Worm (Caenorhabditis elegans): ENCODE measurements around the gene H32C10.1.

The H32C10.1 gene

DNA sequence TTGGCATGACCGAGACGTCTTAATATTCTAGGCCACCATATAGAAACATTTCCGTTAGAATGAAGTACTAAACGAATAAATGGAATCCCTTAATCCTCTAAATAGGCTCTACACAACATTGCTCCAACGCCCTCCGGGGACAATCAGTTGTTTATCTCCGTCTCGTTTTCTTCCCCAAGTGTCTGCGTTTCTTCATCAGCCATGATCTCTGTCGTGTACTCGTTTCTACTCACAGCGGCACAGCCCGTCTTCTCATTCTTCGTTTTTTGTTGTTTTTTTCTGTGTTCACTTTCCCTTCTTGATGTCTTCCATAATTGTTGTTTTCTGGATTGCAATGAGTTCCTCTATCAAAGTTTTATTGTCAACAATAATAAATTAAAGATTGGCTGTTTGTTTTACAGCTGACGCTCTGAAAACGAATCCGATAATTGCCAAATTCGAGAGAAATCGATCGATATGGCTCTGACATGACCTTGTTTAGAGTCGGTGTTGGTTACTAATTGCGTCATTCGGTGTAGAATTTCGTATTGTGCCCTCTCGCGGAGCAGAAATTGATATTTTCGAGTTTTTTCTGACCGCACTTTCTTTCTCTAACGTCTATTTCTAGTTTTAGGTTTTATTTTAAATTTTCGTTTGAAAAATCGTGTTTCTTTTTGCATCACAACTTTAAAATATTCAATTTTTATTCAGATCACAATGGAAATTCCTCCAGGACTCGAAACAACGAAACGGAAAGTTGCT is 7.3 kb downstream of the H32C10.1 start, which contains the start of gene pfkb-1.2 (continued):
- TF ChIP-seq attf-4 (tag; optimal IDR thresholded peaks at IDR 0.05): no peak

ce11 chrIV:5944172-5944571 is 10.0 kb downstream of the H32C10.1 start:
- TF ChIP-seq duxl-1 (tag; optimal IDR thresholded peaks at IDR 0.05; ENCODE audit: poor library complexity) (no peak), hif-1 (tag; optimal IDR thresholded peaks at IDR 0.05) (no peak), unc-62 (GFP tag; optimal IDR thresholded peaks at IDR 0.05 in 1 of 2) (peak in 1 of 2 experiments; percentile 90), unc-62 (tag; optimal IDR thresholded peaks at IDR 0.05) (no peak), F10B5.3 (tag; optimal IDR thresholded peaks at IDR 0.05) (no peak), ctbp-1 (GFP tag; IDR thresholded peaks at IDR 0.05) (no peak), aha-1 (tag) (peak; percentile 96)

DNA sequence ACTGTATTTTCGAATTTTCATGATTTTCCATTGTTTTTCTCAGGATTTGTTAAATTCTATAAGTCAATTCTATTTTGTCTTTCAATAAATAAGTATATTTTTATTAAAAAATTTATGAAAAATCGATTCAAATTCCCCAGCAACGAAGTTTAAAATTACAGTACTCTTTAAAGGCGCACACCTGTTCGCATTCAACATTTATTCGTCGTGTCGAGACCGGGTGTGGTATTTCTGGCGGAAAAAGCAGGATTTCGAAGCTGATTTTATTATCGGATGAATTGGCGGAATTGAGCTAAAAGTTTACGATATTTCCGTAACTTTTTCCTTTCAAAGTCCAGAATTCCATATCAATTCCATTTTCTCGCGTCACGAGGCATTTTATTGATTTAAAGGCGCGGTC is 11.3 kb downstream of the H32C10.1 start:
- TF ChIP-seq snpc-1.2 (GFP tag; IDR thresholded peaks at IDR 0.05) (peak; percentile 55; the same call in 1 of the 2 replicates), lsy-2 (tag; optimal IDR thresholded peaks at IDR 0.05) (no peak)

DNA sequence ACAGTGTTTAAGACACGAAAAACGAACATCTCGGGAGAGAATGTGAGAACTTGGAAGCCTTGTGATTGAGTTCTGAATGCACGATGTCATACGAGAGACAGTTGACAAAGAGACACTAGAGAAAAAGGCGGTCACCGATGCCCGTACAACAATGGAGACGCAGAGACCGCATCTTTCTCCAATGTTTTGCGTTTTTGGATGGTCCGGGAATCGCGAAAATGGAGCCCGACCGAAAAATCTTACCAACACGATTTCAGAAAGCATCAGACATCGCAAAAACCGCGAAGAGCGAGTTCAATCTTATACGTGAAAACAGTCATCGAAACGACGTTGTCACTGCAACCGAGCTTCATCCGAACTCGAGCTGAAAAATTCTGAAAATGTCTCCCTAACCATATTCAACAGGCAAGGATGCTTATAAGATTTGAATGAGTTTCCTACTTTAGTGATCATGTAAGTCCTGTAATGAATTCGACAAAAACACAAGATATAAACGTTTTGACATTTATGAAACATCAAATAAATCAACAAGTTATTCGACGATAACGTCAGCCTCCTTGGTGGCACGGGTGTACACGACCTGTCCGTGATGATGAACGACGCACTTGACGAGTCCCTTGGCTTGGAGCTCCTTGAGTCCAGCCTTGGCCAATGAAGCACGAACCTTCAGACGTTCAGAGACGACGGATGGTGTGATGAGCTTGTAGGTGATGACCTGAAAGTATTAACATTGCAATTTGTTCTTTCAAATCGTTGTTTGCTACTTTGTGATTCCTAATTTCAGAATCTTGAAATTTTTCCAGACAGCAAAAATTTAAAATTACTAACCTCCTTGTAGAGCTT is 12.7 kb downstream of the H32C10.1 start, which contains the start of gene inx-7:
inx-7 (minus strand) TSS at position 37 of the 843 bp plus-strand sequence.
- TF ChIP-seq aly-2 (tag; optimal IDR thresholded peaks at IDR 0.05): peak; percentile 26
- TF ChIP-seq duxl-1 (tag; optimal IDR thresholded peaks at IDR 0.05; ENCODE audit: poor library complexity): peak; percentile 47
- TF ChIP-seq madf-9 (GFP tag; conservative IDR thresholded peaks at IDR 0.05): no peak
- TF ChIP-seq F26F4.8 (GFP tag; conservative IDR thresholded peaks at IDR 0.05): 0 out of 2 replicates have a peak, but pooled peaks have one; percentile 48
- TF ChIP-seq snpc-4 (tag; optimal IDR thresholded peaks at IDR 0.05): no peak
- TF ChIP-seq F10B5.3 (tag; optimal IDR thresholded peaks at IDR 0.05): no peak
- TF ChIP-seq egl-27 (tag; optimal IDR thresholded peaks at IDR 0.05): no peak
- no peak for TF ChIP-seq lin-15B (tag; optimal IDR thresholded peaks at IDR 0.05)
- 0 out of 2 replicates have a peak, but pooled peaks have one; percentile 63 for TF ChIP-seq dmd-8 (GFP tag; IDR thresholded peaks at IDR 0.05)
- no peak for TF ChIP-seq hif-1 (tag; optimal IDR thresholded peaks at IDR 0.05)
- no peak for TF ChIP-seq lin-13 (GFP tag; optimal IDR thresholded peaks at IDR 0.05)
- TF ChIP-seq unc-62 (GFP tag; optimal IDR thresholded peaks at IDR 0.05 in 1 of 2): peak in 1 of 2 experiments; percentile 83
- no peak for TF ChIP-seq unc-62 (tag; optimal IDR thresholded peaks at IDR 0.05)
- TF ChIP-seq F44E2.7 (GFP tag; IDR thresholded peaks at IDR 0.05): 0 out of 2 replicates have a peak, but pooled peaks have one; percentile 2
- peak; percentile 59 for TF ChIP-seq lin-38 (GFP tag; IDR thresholded peaks at IDR 0.05)
- no peak for TF ChIP-seq ceh-32 (tag; optimal IDR thresholded peaks at IDR 0.05; ENCODE audit: poor library complexity)
- peak; percentile 18; the same call in 1 of the 2 replicates for TF ChIP-seq dmd-6 (GFP tag; IDR thresholded peaks at IDR 0.05)
- TF ChIP-seq Y48G9A.11 (GFP tag; IDR thresholded peaks at IDR 0.05): peak; percentile 70
- no peak for TF ChIP-seq nhr-102 (tag; optimal IDR thresholded peaks at IDR 0.05)
- TF ChIP-seq hlh-30 (tag; optimal IDR thresholded peaks at IDR 0.05; ENCODE audit: insufficient read depth): peak; percentile 84
- peak; percentile 80 for TF ChIP-seq F49E8.2 (tag; optimal IDR thresholded peaks at IDR 0.05; ENCODE audit: borderline replicate concordance)
- TF ChIP-seq saeg-2 (GFP tag; IDR thresholded peaks at IDR 0.05): no peak
- peak; percentile 97 for TF ChIP-seq snpc-1.2 (GFP tag; IDR thresholded peaks at IDR 0.05)
- peak; percentile 26 for TF ChIP-seq mes-2 (tag; optimal IDR thresholded peaks at IDR 0.05; ENCODE audit: poor library complexity, severe bottlenecking)
- peak; percentile 69; the same call in 1 of the 2 replicates for TF ChIP-seq lin-1 (GFP tag; IDR thresholded peaks at IDR 0.05)
- TF ChIP-seq nhr-25 (tag; optimal IDR thresholded peaks at IDR 0.05; ENCODE audit: borderline replicate concordance, insufficient read depth): no peak
- TF ChIP-seq T26A8.4 (GFP tag; IDR thresholded peaks at IDR 0.05): peak; percentile 37
- TF ChIP-seq lsy-2 (tag; optimal IDR thresholded peaks at IDR 0.05): peak in 1 of 2 experiments; percentile 54
- no peak for TF ChIP-seq nhr-76 (tag; optimal IDR thresholded peaks at IDR 0.05)
- TF ChIP-seq zfp-2 (tag; optimal IDR thresholded peaks at IDR 0.05): no peak
- peak; percentile 70 for TF ChIP-seq unc-130 (GFP tag; optimal IDR thresholded peaks at IDR 0.05)
- TF ChIP-seq Y105C5A.15 (GFP tag; IDR thresholded peaks at IDR 0.05): 0 out of 2 replicates have a peak, but pooled peaks have one; percentile 42
- no peak for TF ChIP-seq jun-1 (tag; optimal IDR thresholded peaks at IDR 0.05)
- peak; percentile 95 for TF ChIP-seq aha-1 (tag)
- TF ChIP-seq arid-1 (GFP tag; conservative IDR thresholded peaks at IDR 0.05): 0 out of 2 replicates have a peak, but pooled peaks have one; percentile 59
- TF ChIP-seq pha-4 (GFP tag; IDR thresholded peaks at IDR 0.05): peak; percentile 49; the same call in 1 of the 2 replicates
- no peak for TF ChIP-seq pha-4 (tag; optimal IDR thresholded peaks at IDR 0.05)
